Worm (Caenorhabditis elegans): ENCODE data around the gene idpp-16.

idpp-16 gene

DNA sequence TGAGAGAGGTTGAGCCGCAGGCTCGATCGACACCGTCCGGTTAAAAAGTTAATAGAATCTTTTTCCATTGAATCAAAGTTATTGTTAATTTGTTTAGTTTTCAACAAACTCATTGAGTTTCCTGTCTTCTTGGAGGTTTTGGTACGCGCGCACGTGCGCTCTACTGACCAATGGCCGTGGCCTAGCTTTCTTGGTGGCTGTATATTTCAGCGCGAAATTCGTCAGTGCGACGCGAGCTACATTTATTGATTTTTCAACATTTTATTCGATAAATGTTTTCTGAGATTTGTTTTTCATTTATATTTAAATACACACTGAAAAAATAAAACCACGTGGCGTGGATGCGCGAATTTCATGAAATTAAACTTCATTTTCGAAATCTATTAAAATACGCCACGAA lies 37.8 kb upstream of the idpp-16 start, which contains the start of gene bir-1 (continued):
- TF ChIP-seq ceh-8 (GFP tag; optimal IDR thresholded peaks at IDR 0.05), result no peak
- TF ChIP-seq nhr-71 (tag; optimal IDR thresholded peaks at IDR 0.05), result peak; percentile 79
- peak; percentile 40 for TF ChIP-seq dsc-1 (tag; optimal IDR thresholded peaks at IDR 0.05)
- peak; percentile 2 for TF ChIP-seq lin-13 (GFP tag; optimal IDR thresholded peaks at IDR 0.05)
- TF ChIP-seq hpl-2 (GFP tag; optimal IDR thresholded peaks at IDR 0.05), result no peak
- peak; percentile 62 for TF ChIP-seq nhr-85 (tag)
- TF ChIP-seq Y116A8C.19 (tag; optimal IDR thresholded peaks at IDR 0.05; ENCODE audit: borderline replicate concordance), result no peak
- TF ChIP-seq fkh-10 (GFP tag; optimal IDR thresholded peaks at IDR 0.05), result no peak
- TF ChIP-seq ceh-63 (GFP tag; optimal IDR thresholded peaks at IDR 0.05), result no peak
- TF ChIP-seq mab-9 (GFP tag; IDR thresholded peaks at IDR 0.05), result peak; percentile 11; the same call in 1 of the 2 replicates
- no peak for TF ChIP-seq alr-1 (tag; optimal IDR thresholded peaks at IDR 0.05; ENCODE audit: borderline replicate concordance)
- peak; percentile 72 to 87 (median 79) for TF ChIP-seq dpl-1 (GFP tag; optimal IDR thresholded peaks at IDR 0.05)
- TF ChIP-seq nhr-77 (tag; optimal IDR thresholded peaks at IDR 0.05), result peak; percentile 18
- TF ChIP-seq nhr-237 (tag; optimal IDR thresholded peaks at IDR 0.05), result no peak
- no peak for TF ChIP-seq unc-98 (GFP tag; IDR thresholded peaks at IDR 0.05)
- no peak for TF ChIP-seq C34B4.2 (tag; optimal IDR thresholded peaks at IDR 0.05)
- peak; percentile 52 to 80 for TF ChIP-seq lsy-2 (tag; optimal IDR thresholded peaks at IDR 0.05)
- no peak for TF ChIP-seq ets-5 (GFP tag; IDR thresholded peaks at IDR 0.05)
- no peak for TF ChIP-seq nhr-76 (tag; optimal IDR thresholded peaks at IDR 0.05)
- TF ChIP-seq F16B12.6 (tag; optimal IDR thresholded peaks at IDR 0.05), result no peak
- peak; percentile 79 for TF ChIP-seq lin-14 (GFP tag; optimal IDR thresholded peaks at IDR 0.05)
- peak; percentile 67 for TF ChIP-seq xbp-1 (tag; optimal IDR thresholded peaks at IDR 0.05)
- TF ChIP-seq nhr-90 (tag; optimal IDR thresholded peaks at IDR 0.05; ENCODE audit: poor library complexity), result peak; percentile 49
- peak; percentile 55 for TF ChIP-seq unc-130 (tag; optimal IDR thresholded peaks at IDR 0.05)
- peak; percentile 77 for TF ChIP-seq mep-1 (tag; optimal IDR thresholded peaks at IDR 0.05)
- TF ChIP-seq hlh-4 (tag; optimal IDR thresholded peaks at IDR 0.05), result no peak
- no peak for TF ChIP-seq sup-37 (GFP tag; optimal IDR thresholded peaks at IDR 0.05)
- TF ChIP-seq snpc-4 (tag; optimal IDR thresholded peaks at IDR 0.05), result peak; percentile 50
- no peak for TF ChIP-seq hlh-17 (GFP tag; optimal IDR thresholded peaks at IDR 0.05; ENCODE audit: borderline replicate concordance)
- no peak for TF ChIP-seq unc-30 (tag; optimal IDR thresholded peaks at IDR 0.05)
- TF ChIP-seq efl-3 (GFP tag; optimal IDR thresholded peaks at IDR 0.05), result no peak

ce11 chrV:11641298-11641787 lies 35.0 kb upstream of the idpp-16 start:
- no peak for TF ChIP-seq sox-4 (tag; optimal IDR thresholded peaks at IDR 0.05)
- no peak for TF ChIP-seq mep-1 (tag; optimal IDR thresholded peaks at IDR 0.05)
- TF ChIP-seq ceh-8 (GFP tag; optimal IDR thresholded peaks at IDR 0.05), result no peak
- TF ChIP-seq mab-9 (GFP tag; IDR thresholded peaks at IDR 0.05), result no peak
- TF ChIP-seq aha-1 (tag; optimal IDR thresholded peaks at IDR 0.05), result no peak
- TF ChIP-seq nhr-237 (tag; optimal IDR thresholded peaks at IDR 0.05), result no peak
- peak; percentile 30; the same call in 1 of the 2 replicates for TF ChIP-seq isw-1 (GFP tag; IDR thresholded peaks at IDR 0.05)
- TF ChIP-seq lir-3 (tag; optimal IDR thresholded peaks at IDR 0.05; ENCODE audit: poor library complexity), result peak; percentile 19
- no peak for TF ChIP-seq jun-1 (tag; optimal IDR thresholded peaks at IDR 0.05)
- no peak for TF ChIP-seq ets-5 (GFP tag; IDR thresholded peaks at IDR 0.05)
- no peak for TF ChIP-seq elt-3 (tag; optimal IDR thresholded peaks at IDR 0.05)
- no peak for TF ChIP-seq nhr-85 (tag)
- no peak for TF ChIP-seq zip-4 (GFP tag; optimal IDR thresholded peaks at IDR 0.05)
- TF ChIP-seq pag-3 (tag; optimal IDR thresholded peaks at IDR 0.05; ENCODE audit: borderline replicate concordance, insufficient read depth), result no peak
- TF ChIP-seq nhr-84 (tag; optimal IDR thresholded peaks at IDR 0.05), result no peak
- no peak for TF ChIP-seq lin-15B (tag; optimal IDR thresholded peaks at IDR 0.05)
- TF ChIP-seq pax-3 (tag; optimal IDR thresholded peaks at IDR 0.05), result peak; percentile 20
- peak; percentile 39 to 41 for TF ChIP-seq efl-1 (optimal IDR thresholded peaks at IDR 0.05)
- TF ChIP-seq efl-1 (GFP tag; optimal IDR thresholded peaks at IDR 0.05 in 1 of 2), result peak in 1 of 2 experiments; percentile 17
- peak; percentile 58 for TF ChIP-seq swsn-7 (tag; optimal IDR thresholded peaks at IDR 0.05)
- peak; percentile 71 for TF ChIP-seq nhr-47 (tag; optimal IDR thresholded peaks at IDR 0.05)
- TF ChIP-seq lin-39 (tag; optimal IDR thresholded peaks at IDR 0.05), result no peak
- TF ChIP-seq snpc-4 (tag; optimal IDR thresholded peaks at IDR 0.05), result no peak
- TF ChIP-seq grh-1 (GFP tag; IDR thresholded peaks at IDR 0.05), result no peak
- TF ChIP-seq mdl-1 (tag; optimal IDR thresholded peaks at IDR 0.05), result no peak
- TF ChIP-seq egl-13 (tag; optimal IDR thresholded peaks at IDR 0.05), result peak; percentile 42
- no peak for TF ChIP-seq pqm-1 (tag; optimal IDR thresholded peaks at IDR 0.05)
- peak; percentile 33 for TF ChIP-seq irx-1 (tag; optimal IDR thresholded peaks at IDR 0.05)

All from whole organism, L1 larva.